Fruit fly (Drosophila melanogaster) whole organism, embryonic: ENCODE results near the gene kra.

Experiments used
- Ada2b ChIP-seq: fragments of 200-800 bp; sonication (Bioruptor generic); IDR thresholded peaks from 2 replicates; pipeline ENCODE4 v1.3.6; 2022; ENCODE audit warnings: missing biosample characterization, missing genetic modification characterization
- Antp ChIP-seq: fragments of 200-800 bp; sonication (Bioruptor generic); optimal IDR thresholded peaks from 3 replicates; lab custom pipeline; 2016; ENCODE audit warnings: missing biosample characterization, missing genetic modification characterization
- CG10321 ChIP-seq: fragments of 200-800 bp; sonication (Bioruptor generic); IDR thresholded peaks from 2 replicates; pipeline ENCODE4 v1.3.6; 2022; ENCODE audit warnings: missing biosample characterization, missing genetic modification characterization
- CG10979 ChIP-seq: fragments of 200-800 bp; sonication (Bioruptor generic); optimal IDR thresholded peaks from 2 replicates; lab custom pipeline; 2018; ENCODE audit warnings: missing biosample characterization, mild to moderate bottlenecking, missing genetic modification characterization, moderate library complexity
- CG13123 ChIP-seq: fragments of 200-800 bp; sonication (Bioruptor generic); optimal IDR thresholded peaks from 2 replicates; lab custom pipeline; 2016; ENCODE audit warnings: missing biosample characterization, missing genetic modification characterization
- CG13894 ChIP-seq: fragments of 200-800 bp; sonication (Bioruptor generic); optimal IDR thresholded peaks from 3 replicates; lab custom pipeline; 2018; ENCODE audit warnings: missing biosample characterization, mild to moderate bottlenecking, missing genetic modification characterization, moderate library complexity
- CG14441 ChIP-seq: fragments of 200-800 bp; sonication (Bioruptor generic); IDR thresholded peaks from 2 replicates; pipeline ENCODE4 v1.3.6; 2022; ENCODE audit warnings: missing biosample characterization, missing genetic modification characterization
- CG14710 ChIP-seq: fragments of 200-800 bp; sonication (Bioruptor generic); optimal IDR thresholded peaks from 3 replicates; lab custom pipeline; 2019; ENCODE audit warnings: missing biosample characterization, mild to moderate bottlenecking, missing genetic modification characterization, moderate library complexity
- CG15514 ChIP-seq: fragments of 200-800 bp; sonication (Bioruptor generic); optimal IDR thresholded peaks from 3 replicates; lab custom pipeline; 2017; ENCODE audit warnings: missing biosample characterization, missing genetic modification characterization, mild to moderate bottlenecking, moderate library complexity, missing genetic modification reagents
- CG1602 ChIP-seq: fragments of 200-800 bp; sonication (Bioruptor generic); optimal IDR thresholded peaks from 3 replicates; lab custom pipeline; 2016; ENCODE audit warnings: missing biosample characterization, missing genetic modification characterization
- CG16815 ChIP-seq: fragments of 200-800 bp; sonication (Bioruptor generic); optimal IDR thresholded peaks from 3 replicates; lab custom pipeline; 2017; ENCODE audit warnings: missing biosample characterization, mild to moderate bottlenecking, missing genetic modification characterization
- CG17568 ChIP-seq: fragments of 200-800 bp; sonication (Bioruptor generic); optimal IDR thresholded peaks from 2 replicates; lab custom pipeline; 2018; ENCODE audit warnings: missing biosample characterization, mild to moderate bottlenecking, missing genetic modification characterization, moderate library complexity
- CG2116 ChIP-seq: fragments of 200-800 bp; sonication (Bioruptor generic); optimal IDR thresholded peaks from 3 replicates; lab custom pipeline; 2018; ENCODE audit warnings: missing biosample characterization, mild to moderate bottlenecking, missing genetic modification characterization
- CG2712 ChIP-seq: fragments of 200-800 bp; optimal IDR thresholded peaks from 3 replicates; lab custom pipeline; 2019; ENCODE audit warnings: missing biosample characterization, mild to moderate bottlenecking, missing genetic modification characterization, moderate library complexity
- CG32772 ChIP-seq: fragments of 200-800 bp; sonication (Bioruptor generic); IDR thresholded peaks from 2 replicates; pipeline ENCODE4 v1.3.6; 2022; ENCODE audit warnings: missing biosample characterization, missing genetic modification characterization
- CG34224 ChIP-seq: fragments of 200-800 bp; sonication (Bioruptor generic); IDR thresholded peaks from 3 replicates; pipeline ENCODE4 v1.3.6; 2022; ENCODE audit warnings: missing biosample characterization, missing genetic modification characterization; ENCODE audit not compliant: partially characterized antibody
- CG6272 ChIP-seq: fragments of 200-800 bp; sonication (Bioruptor generic); IDR thresholded peaks from 2 replicates; pipeline ENCODE4 v1.3.6; 2022; ENCODE audit warnings: missing biosample characterization, missing genetic modification characterization
- CG6854 ChIP-seq: fragments of 200-800 bp; sonication (Bioruptor generic); optimal IDR thresholded peaks from 3 replicates; lab custom pipeline; 2017; ENCODE audit warnings: missing biosample characterization, mild to moderate bottlenecking, missing genetic modification characterization
- CG7839 ChIP-seq: fragments of 200-800 bp; sonication (Bioruptor generic); optimal IDR thresholded peaks from 3 replicates; lab custom pipeline; 2018; ENCODE audit warnings: missing biosample characterization, mild to moderate bottlenecking, missing genetic modification characterization, moderate library complexity
- CG8944 ChIP-seq: fragments of 200-800 bp; sonication (Bioruptor generic); optimal IDR thresholded peaks from 3 replicates; lab custom pipeline; 2016; ENCODE audit warnings: missing biosample characterization, missing genetic modification characterization
- CG9727 ChIP-seq: fragments of 200-800 bp; sonication (Bioruptor generic); optimal IDR thresholded peaks from 3 replicates; lab custom pipeline; 2017; ENCODE audit warnings: missing biosample characterization, mild to moderate bottlenecking, missing genetic modification characterization
- Chrac-16 ChIP-seq: fragments of 200-800 bp; sonication (Bioruptor generic); optimal IDR thresholded peaks from 3 replicates; lab custom pipeline; 2016; ENCODE audit warnings: missing biosample characterization, missing genetic modification characterization
- Dad ChIP-seq: fragments of 200-800 bp; sonication (Bioruptor generic); optimal IDR thresholded peaks from 3 replicates; lab custom pipeline; 2016; ENCODE audit warnings: missing biosample characterization, missing genetic modification characterization
- Neu2 ChIP-seq: fragments of 200-800 bp; sonication (Bioruptor generic); optimal IDR thresholded peaks from 3 replicates; lab custom pipeline; 2016; ENCODE audit warnings: missing biosample characterization, missing genetic modification characterization, borderline replicate concordance
- Oaz ChIP-seq: fragments of 200-800 bp; sonication (Bioruptor generic); IDR thresholded peaks from 2 replicates; pipeline ENCODE4 v1.3.6; 2022; ENCODE audit warnings: missing biosample characterization, missing genetic modification characterization
- Six4 ChIP-seq: fragments of 200-800 bp; sonication (Bioruptor generic); optimal IDR thresholded peaks from 2 replicates; lab custom pipeline; 2016; ENCODE audit warnings: missing biosample characterization, missing genetic modification characterization
- TFAM ChIP-seq: fragments of 200-800 bp; sonication (Bioruptor generic); optimal IDR thresholded peaks from 2 replicates; lab custom pipeline; 2017; ENCODE audit warnings: missing biosample characterization, missing genetic modification characterization, inconsistent platforms
- crp ChIP-seq, 2 experiments: fragments of 200-800 bp; sonication (Bioruptor generic); optimal IDR thresholded peaks; 2 replicates in 1 of 2; 3 replicates in 1 of 2; lab custom pipeline; 2017; ENCODE audit warnings: missing biosample characterization in 2 of 2, missing genetic modification characterization in 2 of 2, mild to moderate bottlenecking in 1 of 2, moderate library complexity in 1 of 2
- dimm ChIP-seq: fragments of 200-800 bp; sonication (Bioruptor generic); IDR thresholded peaks from 2 replicates; pipeline ENCODE4 v1.3.6; 2022; ENCODE audit warnings: missing biosample characterization, missing genetic modification characterization
- disco-r ChIP-seq: fragments of 200-800 bp; sonication (Bioruptor generic); optimal IDR thresholded peaks from 2 replicates; lab custom pipeline; 2016; ENCODE audit warnings: missing biosample characterization, missing genetic modification characterization
- dmrt99B ChIP-seq: fragments of 200-800 bp; sonication (Bioruptor generic); optimal IDR thresholded peaks from 2 replicates; lab custom pipeline; 2018; ENCODE audit warnings: missing biosample characterization, mild to moderate bottlenecking, missing genetic modification characterization, moderate library complexity
- dpn ChIP-seq, 2 experiments: fragments of 200-800 bp; sonication (Bioruptor generic); optimal IDR thresholded peaks; 3 replicates each; lab custom pipeline; 2016; ENCODE audit warnings: missing biosample characterization in 2 of 2, missing genetic modification characterization in 2 of 2
- fd3F ChIP-seq: fragments of 200-800 bp; sonication (Bioruptor generic); optimal IDR thresholded peaks from 2 replicates; lab custom pipeline; 2018; ENCODE audit warnings: missing biosample characterization, mild to moderate bottlenecking, missing genetic modification characterization, moderate library complexity
- gro ChIP-seq: fragments of 200-800 bp; sonication (Bioruptor generic); optimal IDR thresholded peaks from 2 replicates; lab custom pipeline; 2016; ENCODE audit warnings: missing biosample characterization, missing genetic modification characterization
- hb ChIP-seq: fragments of 200-800 bp; sonication (Bioruptor generic); IDR thresholded peaks from 3 replicates; pipeline ENCODE4 v1.3.6; 2022; ENCODE audit warnings: missing biosample characterization, missing genetic modification characterization; ENCODE audit not compliant: partially characterized antibody
- her ChIP-seq: fragments of 200-800 bp; sonication (Bioruptor generic); optimal IDR thresholded peaks from 2 replicates; lab custom pipeline; 2016; ENCODE audit warnings: missing biosample characterization, missing genetic modification characterization
- inv ChIP-seq: fragments of 200-800 bp; sonication (Bioruptor generic); IDR thresholded peaks from 2 replicates; pipeline ENCODE4 v1.3.6; 2022; ENCODE audit warnings: missing biosample characterization, missing genetic modification characterization; ENCODE audit not compliant: partially characterized antibody
- kay ChIP-seq: fragments of 200-800 bp; sonication (Bioruptor generic); optimal IDR thresholded peaks from 2 replicates; lab custom pipeline; 2016; ENCODE audit warnings: missing biosample characterization, missing genetic modification characterization
- mirr ChIP-seq: fragments of 200-800 bp; sonication (Bioruptor generic); optimal IDR thresholded peaks from 3 replicates; lab custom pipeline; 2018; ENCODE audit warnings: missing biosample characterization, mild to moderate bottlenecking, missing genetic modification characterization
- peb ChIP-seq: fragments of 200-800 bp; sonication (Bioruptor generic); IDR thresholded peaks from 2 replicates; pipeline ENCODE4 v1.3.6; 2022; ENCODE audit warnings: missing biosample characterization, missing genetic modification characterization
- prd ChIP-seq, 3 experiments: fragments of >200 bp in 2 of 3; fragments of 200-800 bp in 1 of 3; sonication (Bioruptor generic) in 1 of 3; optimal IDR thresholded peaks in 2 of 3; IDR thresholded peaks in 1 of 3; 2 replicates in 2 of 3; 3 replicates in 1 of 3; pipeline versions ENCODE4 v1.3.6 to Lab custom; 2017 to 2022; ENCODE audit warnings: missing biosample characterization in 1 of 3, missing genetic modification characterization in 1 of 3
- scrt ChIP-seq: fragments of 200-800 bp; sonication (Bioruptor generic); optimal IDR thresholded peaks from 2 replicates; lab custom pipeline; 2018; ENCODE audit warnings: missing biosample characterization, mild to moderate bottlenecking, missing genetic modification characterization, moderate library complexity
- sd ChIP-seq: fragments of 200-800 bp; sonication (Bioruptor generic); optimal IDR thresholded peaks from 3 replicates; lab custom pipeline; 2018; ENCODE audit warnings: missing biosample characterization, mild to moderate bottlenecking, missing genetic modification characterization, moderate library complexity
- sim ChIP-seq: fragments of 200-800 bp; sonication (Bioruptor generic); IDR thresholded peaks from 2 replicates; pipeline ENCODE4 v1.3.6; 2022; ENCODE audit warnings: missing biosample characterization, missing genetic modification characterization
- slbo ChIP-seq: fragments of 200-800 bp; sonication (Bioruptor generic); IDR thresholded peaks from 2 replicates; pipeline ENCODE4 v1.3.6; 2022; ENCODE audit warnings: missing biosample characterization, missing genetic modification characterization
- sr ChIP-seq: fragments of 200-800 bp; sonication (Bioruptor generic); IDR thresholded peaks from 3 replicates; pipeline ENCODE4 v1.3.6; 2022; ENCODE audit warnings: missing biosample characterization, missing genetic modification characterization
- tna ChIP-seq: fragments of 200-800 bp; sonication (Bioruptor generic); IDR thresholded peaks from 2 replicates; pipeline ENCODE4 v1.3.6; 2022; ENCODE audit warnings: missing biosample characterization, missing genetic modification characterization; ENCODE audit not compliant: partially characterized antibody
- ttk ChIP-seq: fragments of 200-800 bp; sonication (Bioruptor generic); IDR thresholded peaks from 2 replicates; pipeline ENCODE4 v2.1.2; 2022; ENCODE audit warnings: missing biosample characterization, missing genetic modification characterization
- twi ChIP-seq: fragments of 200-800 bp; optimal IDR thresholded peaks from 2 replicates; lab custom pipeline; 2019; ENCODE audit warnings: missing biosample characterization, mild to moderate bottlenecking, missing genetic modification characterization, moderate library complexity
- unc-4 ChIP-seq: fragments of 200-800 bp; sonication (Bioruptor generic); IDR thresholded peaks from 2 replicates; pipeline ENCODE4 v1.3.6; 2022; ENCODE audit warnings: missing biosample characterization, missing genetic modification characterization; ENCODE audit not compliant: partially characterized antibody

Gene kra

dm6 chr3R:5591398-5591853, 9.5 kb downstream of the kra start, which contains the start of the genes noi and Vha26 (continued):
- TF ChIP-seq CG10321 (GFP tag; lab: Robert Waterston, UW) = no peak
- TF ChIP-seq CG7839 (tag; lab: Kevin White, UChicago) = no peak
- no peak for TF ChIP-seq Oaz (GFP tag; lab: Robert Waterston, UW)
- TF ChIP-seq crp (GFP tag; optimal IDR thresholded peaks at IDR 0.05; lab: Kevin White, UChicago) = peak in 1 of 2 experiments; percentile 87
- TF ChIP-seq Dad (GFP tag; lab: Kevin White, UChicago) = no peak
- TF ChIP-seq dimm = no peak
- TF ChIP-seq prd (optimal IDR thresholded peaks at IDR 0.05; lab: Kevin White, UChicago) = no peak
- TF ChIP-seq prd (GFP tag; IDR thresholded peaks at IDR 0.05; lab: Robert Waterston, UW) = peak; percentile 29; the same call in 1 of the 3 replicates
- no peak for TF ChIP-seq gro (GFP tag; lab: Kevin White, UChicago)
- TF ChIP-seq kay (GFP tag; lab: Kevin White, UChicago) = no peak
- peak; percentile 99 for TF ChIP-seq CG14710 (tag; lab: Kevin White, UChicago)
- TF ChIP-seq CG16815 (GFP tag; lab: Kevin White, UChicago) = no peak
- TF ChIP-seq CG2712 (tag; lab: Kevin White, UChicago) = peak; percentile 74
- peak; percentile 20 for TF ChIP-seq fd3F (GFP tag; lab: Kevin White, UChicago)
- peak; percentile 60 for TF ChIP-seq CG9727 (GFP tag; lab: Kevin White, UChicago)
- TF ChIP-seq mirr (GFP tag; lab: Kevin White, UChicago) = peak; percentile 31
- peak; percentile 73 for TF ChIP-seq CG15514 (GFP tag; lab: Kevin White, UChicago)
- no peak for TF ChIP-seq Six4 (GFP tag; lab: Kevin White, UChicago)
- TF ChIP-seq Antp (GFP tag; lab: Kevin White, UChicago) = no peak
- no peak for TF ChIP-seq CG14441 (GFP tag; lab: Robert Waterston, UW)
- no peak for TF ChIP-seq scrt (GFP tag; lab: Kevin White, UChicago)
- peak; percentile 45 for TF ChIP-seq twi
- peak; percentile 47 for TF ChIP-seq slbo (GFP tag; lab: Robert Waterston, UW)
- no peak for TF ChIP-seq her (GFP tag; lab: Kevin White, UChicago)
- TF ChIP-seq ttk (GFP tag; lab: Robert Waterston, UW) = no peak
- no peak for TF ChIP-seq Chrac-16 (GFP tag; lab: Kevin White, UChicago)
- TF ChIP-seq CG17568 (GFP tag; lab: Kevin White, UChicago) = no peak
- peak; percentile 47; the same call in 2 of the 3 replicates for TF ChIP-seq CG34224 (GFP tag; lab: Robert Waterston, UW)
- no peak for TF ChIP-seq CG8944 (GFP tag; lab: Kevin White, UChicago)
- TF ChIP-seq CG6854 (GFP tag; lab: Kevin White, UChicago) = no peak
- TF ChIP-seq inv (GFP tag; lab: Robert Waterston, UW) = peak; percentile 53; the same call in 1 of the 2 replicates
- peak; percentile 76 for TF ChIP-seq CG2116 (GFP tag; lab: Kevin White, UChicago)
- no peak for TF ChIP-seq TFAM
- no peak for TF ChIP-seq Neu2
- TF ChIP-seq CG1602 = no peak
- TF ChIP-seq peb (GFP tag; lab: Robert Waterston, UW) = no peak
- no peak for TF ChIP-seq sr (GFP tag; lab: Robert Waterston, UW)
- TF ChIP-seq unc-4 = peak; percentile 45; the same call in 1 of the 2 replicates
- TF ChIP-seq sd (tag; lab: Kevin White, UChicago) = no peak
- peak; percentile 16 to 21 for TF ChIP-seq dpn (GFP tag; optimal IDR thresholded peaks at IDR 0.05; lab: Kevin White, UChicago)
- TF ChIP-seq disco-r (GFP tag; lab: Kevin White, UChicago) = no peak
- no peak for TF ChIP-seq Ada2b (GFP tag; lab: Robert Waterston, UW)
- peak; percentile 59; the same call in 1 of the 3 replicates for TF ChIP-seq hb (GFP tag; lab: Robert Waterston, UW)
- no peak for TF ChIP-seq CG13123 (GFP tag; lab: Kevin White, UChicago)
- no peak for TF ChIP-seq CG13894 (tag; lab: Kevin White, UChicago)
- TF ChIP-seq CG32772 (GFP tag; lab: Robert Waterston, UW) = no peak
- no peak for TF ChIP-seq tna (GFP tag; lab: Robert Waterston, UW)
- TF ChIP-seq CG6272 (GFP tag; lab: Robert Waterston, UW) = no peak
- no peak for TF ChIP-seq sim (GFP tag; lab: Robert Waterston, UW)
- peak; percentile 21 for TF ChIP-seq CG10979
- no peak for TF ChIP-seq dmrt99B (tag; lab: Kevin White, UChicago)
